Worm (Caenorhabditis elegans) whole organism, mixed stage, embryonic: Measurements from ENCODE around the gene W04G3.5.
A peak's percentile ranks its signal among the peaks of the same experiment; 100 is the strongest.

Source experiments
- M03D4.4 ChIP-seq: sonication (generic microtip); optimal IDR thresholded peaks from 2 replicates; lab custom pipeline; 2017; ENCODE audit warnings: mild to moderate bottlenecking, missing genetic modification characterization, missing compliant biosample characterization
- bed-3 ChIP-seq: fragments of 200-800 bp; sonication (Bioruptor generic); optimal IDR thresholded peaks from 3 replicates; lab custom pipeline; 2018; ENCODE audit warnings: mild to moderate bottlenecking, missing genetic modification characterization, moderate library complexity, missing compliant biosample characterization
- blmp-1 ChIP-seq: fragments of 150-350 bp; optimal IDR thresholded peaks from 2 replicates; lab custom pipeline; 2014; ENCODE audit warnings: missing biosample characterization, missing genetic modification characterization
- ceh-39 ChIP-seq: fragments of 150-350 bp; optimal IDR thresholded peaks from 2 replicates; lab custom pipeline; 2014; ENCODE audit warnings: missing biosample characterization, missing genetic modification characterization
- ceh-43 ChIP-seq: fragments of 200-800 bp; sonication (Bioruptor generic); optimal IDR thresholded peaks from 2 replicates; lab custom pipeline; 2018; ENCODE audit warnings: mild to moderate bottlenecking, missing genetic modification characterization, moderate library complexity, missing compliant biosample characterization
- ceh-83 ChIP-seq: fragments of 200-800 bp; sonication (Bioruptor generic); optimal IDR thresholded peaks from 2 replicates; lab custom pipeline; 2018; ENCODE audit warnings: mild to moderate bottlenecking, missing genetic modification characterization, missing compliant biosample characterization
- ces-1 ChIP-seq: fragments of 150-350 bp; optimal IDR thresholded peaks from 2 replicates; lab custom pipeline; 2014; ENCODE audit warnings: missing biosample characterization, missing genetic modification reagents, missing genetic modification characterization
- cnd-1 ChIP-seq: fragments of 200-800 bp; sonication (Bioruptor generic); optimal IDR thresholded peaks from 2 replicates; lab custom pipeline; 2018; ENCODE audit warnings: mild to moderate bottlenecking, missing genetic modification characterization, missing compliant biosample characterization
- elt-1 ChIP-seq: sonication (generic microtip); optimal IDR thresholded peaks from 2 replicates; lab custom pipeline; 2017; ENCODE audit warnings: missing genetic modification characterization, mild to moderate bottlenecking, missing compliant biosample characterization, antibody characterized with exemption, moderate library complexity, borderline replicate concordance; ENCODE audit not compliant: insufficient read depth
- elt-3 ChIP-seq: fragments of 150-350 bp; optimal IDR thresholded peaks from 2 replicates; lab custom pipeline; 2014; ENCODE audit warnings: missing biosample characterization, missing genetic modification characterization
- ham-2 ChIP-seq: fragments of 200-800 bp; sonication (Bioruptor generic); optimal IDR thresholded peaks from 2 replicates; lab custom pipeline; 2018; ENCODE audit warnings: mild to moderate bottlenecking, missing genetic modification characterization, missing compliant biosample characterization
- hlh-1 ChIP-seq: fragments of 150-350 bp; optimal IDR thresholded peaks from 2 replicates; lab custom pipeline; 2014; ENCODE audit warnings: missing biosample characterization, missing genetic modification reagents, missing genetic modification characterization
- lin-13 ChIP-seq: fragments of 150-350 bp; optimal IDR thresholded peaks from 2 replicates; lab custom pipeline; 2014; ENCODE audit warnings: missing biosample characterization, missing genetic modification characterization
- lin-32 ChIP-seq: fragments of 200-800 bp; sonication (Bioruptor generic); optimal IDR thresholded peaks from 2 replicates; lab custom pipeline; 2018; ENCODE audit warnings: mild to moderate bottlenecking, missing genetic modification characterization, missing compliant biosample characterization
- lsy-2 ChIP-seq: fragments of 150-350 bp; optimal IDR thresholded peaks from 2 replicates; lab custom pipeline; 2014; ENCODE audit warnings: missing biosample characterization, missing genetic modification characterization
- mab-5 ChIP-seq: fragments of 150-350 bp; optimal IDR thresholded peaks from 2 replicates; lab custom pipeline; 2014; ENCODE audit warnings: missing biosample characterization, missing genetic modification characterization
- mep-1 ChIP-seq: fragments of 150-350 bp; optimal IDR thresholded peaks from 2 replicates; lab custom pipeline; 2017; ENCODE audit warnings: missing biosample characterization, missing genetic modification reagents, missing genetic modification characterization, inconsistent platforms
- mls-2 ChIP-seq: sonication (generic microtip); optimal IDR thresholded peaks from 2 replicates; lab custom pipeline; 2016; ENCODE audit warnings: mild to moderate bottlenecking, missing genetic modification characterization, moderate library complexity, missing compliant biosample characterization
- nhr-12 ChIP-seq: fragments of 150-350 bp; optimal IDR thresholded peaks from 2 replicates; lab custom pipeline; 2014; ENCODE audit warnings: missing biosample characterization, missing genetic modification characterization
- nhr-76 ChIP-seq: sonication (generic microtip); optimal IDR thresholded peaks from 2 replicates; lab custom pipeline; 2017; ENCODE audit warnings: missing biosample characterization, missing genetic modification characterization
- pha-4 ChIP-seq: fragments of 150-350 bp; optimal IDR thresholded peaks from 2 replicates; lab custom pipeline; 2018; ENCODE audit warnings: missing biosample characterization, missing genetic modification reagents, missing genetic modification characterization
- sem-2 ChIP-seq: fragments of 200-800 bp; sonication (Bioruptor generic); optimal IDR thresholded peaks from 2 replicates; lab custom pipeline; 2018; ENCODE audit warnings: mild to moderate bottlenecking, missing genetic modification characterization, missing compliant biosample characterization
- snpc-4 ChIP-seq: fragments of 150-350 bp; optimal IDR thresholded peaks from 2 replicates; lab custom pipeline; 2014; ENCODE audit warnings: missing biosample characterization, missing genetic modification characterization
- sptf-1 ChIP-seq: sonication (generic microtip); optimal IDR thresholded peaks from 2 replicates; lab custom pipeline; 2017; ENCODE audit warnings: mild to moderate bottlenecking, missing genetic modification characterization, moderate library complexity, missing compliant biosample characterization
- tbx-8 ChIP-seq: fragments of 200-800 bp; sonication (Bioruptor generic); optimal IDR thresholded peaks from 2 replicates; lab custom pipeline; 2018; ENCODE audit warnings: mild to moderate bottlenecking, missing genetic modification characterization, moderate library complexity, missing compliant biosample characterization
- unc-120 ChIP-seq: sonication (generic microtip); optimal IDR thresholded peaks from 2 replicates; lab custom pipeline; 2017; ENCODE audit warnings: missing genetic modification characterization, missing compliant biosample characterization; ENCODE audit not compliant: poor library complexity, severe bottlenecking
- unc-39 ChIP-seq: fragments of 150-350 bp; optimal IDR thresholded peaks from 2 replicates; lab custom pipeline; 2014; ENCODE audit warnings: missing biosample characterization, missing genetic modification characterization
- unc-62 ChIP-seq: fragments of 150-350 bp; optimal IDR thresholded peaks from 2 replicates; lab custom pipeline; 2014; ENCODE audit warnings: missing biosample characterization, missing genetic modification reagents, missing genetic modification characterization
- zip-8 ChIP-seq: fragments of 150-350 bp; optimal IDR thresholded peaks from 2 replicates; lab custom pipeline; 2014; ENCODE audit warnings: missing biosample characterization, missing genetic modification characterization
- ztf-11 ChIP-seq: fragments of 150-350 bp; optimal IDR thresholded peaks from 2 replicates; lab custom pipeline; 2014; ENCODE audit warnings: missing biosample characterization, missing genetic modification characterization

Gene W04G3.5

DNA sequence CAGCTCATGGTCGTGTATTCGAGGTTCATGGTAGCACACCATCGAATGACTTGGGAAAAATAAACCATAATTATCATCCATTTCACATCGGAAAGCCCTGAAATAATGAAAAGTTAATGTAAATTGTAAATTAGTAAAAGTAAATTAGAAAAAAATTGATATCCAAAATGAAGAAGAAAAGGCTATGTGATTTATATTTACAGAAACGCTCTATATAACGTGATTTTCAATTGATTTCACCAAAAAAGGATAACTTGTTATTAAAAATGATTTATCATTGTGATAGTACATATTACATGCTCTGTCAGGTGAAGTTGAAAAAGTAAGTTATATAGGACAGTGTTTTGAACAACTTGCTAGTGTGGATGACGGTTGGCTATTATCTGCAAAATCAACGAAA lies 30.7 kb upstream of the W04G3.5 start, which contains the start of gene C09F12.3:
C09F12.3 (minus strand) TSS at position 101 of the 400 bp plus-strand sequence.
- TF ChIP-seq bed-3 (GFP tag; lab: Kevin White, UChicago): no peak
- no peak for TF ChIP-seq lin-13
- no peak for TF ChIP-seq mep-1

- no peak for TF ChIP-seq snpc-4 (tag; lab: Kevin White, UChicago)
- TF ChIP-seq unc-62: no peak
- no peak for TF ChIP-seq M03D4.4 (tag; lab: Kevin White, UChicago)
- TF ChIP-seq ztf-11: no peak
- TF ChIP-seq hlh-1 (tag; lab: Kevin White, UChicago): no peak
Measured at ce11 chrX:11047183-11047582, 26.3 kb upstream of the W04G3.5 start, which contains the start of gene clc-1. Gene clc-1, plus strand, starts transcription at chrX:11047446.

DNA sequence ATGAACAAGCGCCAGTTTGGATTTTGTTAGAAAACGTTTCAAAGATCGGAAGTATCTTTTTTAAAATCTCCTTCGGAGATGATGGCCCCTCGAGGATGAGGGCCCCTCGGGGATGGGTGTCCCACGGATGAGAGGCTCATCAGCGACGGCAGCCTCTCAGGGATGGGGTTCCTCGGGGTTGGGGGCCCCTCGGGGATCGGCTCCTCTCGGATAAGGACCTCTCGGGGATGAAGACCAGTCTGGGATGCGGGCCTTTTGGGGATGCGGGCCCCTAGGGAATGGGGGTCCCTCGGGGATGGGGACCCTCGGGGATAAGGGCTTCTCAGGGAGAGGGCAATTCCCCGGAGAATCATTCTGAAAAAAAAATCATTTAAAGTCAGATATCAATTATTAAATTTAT lies 23.1 kb upstream of the W04G3.5 start:
- TF ChIP-seq mls-2 (tag; lab: Kevin White, UChicago): no peak
- TF ChIP-seq lin-13: no peak
- no peak for TF ChIP-seq cnd-1 (tag; lab: Kevin White, UChicago)
- no peak for TF ChIP-seq lsy-2 (tag; lab: Kevin White, UChicago)
- TF ChIP-seq hlh-1 (tag; lab: Kevin White, UChicago): no peak
- TF ChIP-seq ztf-11: no peak
- TF ChIP-seq zip-8 (tag; lab: Kevin White, UChicago): no peak
- no peak for TF ChIP-seq pha-4 (tag; lab: Kevin White, UChicago)
- no peak for TF ChIP-seq ceh-39 (tag; lab: Kevin White, UChicago)
- no peak for TF ChIP-seq nhr-12 (tag; lab: Kevin White, UChicago)
- TF ChIP-seq elt-3 (tag; lab: Kevin White, UChicago): no peak

DNA sequence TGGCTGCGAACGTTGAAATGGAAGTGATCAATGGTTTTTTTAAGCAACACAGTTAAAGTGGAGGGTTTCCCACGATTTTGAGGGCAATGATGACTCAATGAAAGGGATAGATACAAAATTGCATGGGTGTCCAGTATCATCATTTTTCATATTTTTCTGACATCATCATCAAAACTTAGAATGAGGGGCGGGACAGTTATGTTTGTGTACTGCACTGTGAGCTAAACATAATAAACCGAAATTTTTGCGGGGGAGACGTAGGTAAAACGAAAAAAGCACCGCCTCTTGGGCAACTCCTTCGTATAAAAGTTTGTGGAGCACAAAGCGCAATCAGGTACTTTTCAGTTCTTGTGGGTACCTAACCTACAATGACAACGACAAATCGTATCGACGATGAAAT lies 19.8 kb upstream of the W04G3.5 start, which contains the start of gene C09F12.2:
C09F12.2 (plus strand) TSS at position 301 of the 400 bp plus-strand sequence.
- TF ChIP-seq unc-39 (tag; lab: Kevin White, UChicago): no peak
- no peak for TF ChIP-seq M03D4.4 (tag; lab: Kevin White, UChicago)
- no peak for TF ChIP-seq lin-32 (GFP tag; lab: Kevin White, UChicago)
- no peak for TF ChIP-seq cnd-1 (tag; lab: Kevin White, UChicago)
- TF ChIP-seq hlh-1 (tag; lab: Kevin White, UChicago): no peak
- TF ChIP-seq bed-3 (GFP tag; lab: Kevin White, UChicago): no peak
- TF ChIP-seq mab-5 (tag; lab: Kevin White, UChicago): no peak
- no peak for TF ChIP-seq sem-2 (GFP tag; lab: Kevin White, UChicago)
- TF ChIP-seq ham-2 (GFP tag; lab: Kevin White, UChicago): no peak
- TF ChIP-seq lin-13: no peak
- TF ChIP-seq ztf-11: no peak
- TF ChIP-seq pha-4 (tag; lab: Kevin White, UChicago): no peak
- TF ChIP-seq elt-3 (tag; lab: Kevin White, UChicago): no peak
- TF ChIP-seq nhr-12 (tag; lab: Kevin White, UChicago): no peak
- no peak for TF ChIP-seq mls-2 (tag; lab: Kevin White, UChicago)
- no peak for TF ChIP-seq sptf-1
- TF ChIP-seq unc-120: no peak

ce11 chrX:11057028-11057427 lies 16.4 kb upstream of the W04G3.5 start, which contains the start of gene lpr-3:
Gene lpr-3, plus strand, starts transcription at chrX:11057401.
- TF ChIP-seq elt-3 (tag; lab: Kevin White, UChicago): peak; percentile 42
- TF ChIP-seq ceh-43 (GFP tag; lab: Kevin White, UChicago): no peak
- no peak for TF ChIP-seq sptf-1
- no peak for TF ChIP-seq nhr-76 (tag; lab: Kevin White, UChicago)
- TF ChIP-seq lin-13: no peak
- TF ChIP-seq elt-1 (tag; lab: Kevin White, UChicago): peak; percentile 90
- no peak for TF ChIP-seq zip-8 (tag; lab: Kevin White, UChicago)
- no peak for TF ChIP-seq mls-2 (tag; lab: Kevin White, UChicago)
- no peak for TF ChIP-seq ces-1
- TF ChIP-seq ham-2 (GFP tag; lab: Kevin White, UChicago): peak; percentile 96
- peak; percentile 94 for TF ChIP-seq blmp-1 (tag; lab: Kevin White, UChicago)
- peak; percentile 60 for TF ChIP-seq unc-62

DNA sequence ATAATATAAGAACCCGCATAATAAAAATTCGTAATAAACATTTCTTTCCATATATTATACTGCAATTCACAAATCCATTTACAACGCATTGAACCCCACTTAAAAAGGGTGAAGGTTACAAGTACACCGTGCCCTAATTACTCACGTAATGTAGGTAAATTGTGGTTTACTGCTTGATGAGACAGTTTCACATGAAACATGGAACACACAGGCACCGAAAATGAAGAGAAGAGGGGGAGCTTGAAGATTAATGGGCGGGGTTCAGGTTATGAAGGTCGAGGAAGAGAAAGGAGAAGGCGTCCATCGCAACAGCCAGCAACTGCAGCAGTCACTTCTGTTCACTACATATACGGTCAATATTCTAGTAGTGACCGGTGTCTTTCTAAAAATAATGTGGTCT lies 13.7 kb upstream of the W04G3.5 start, which contains the start of gene lpr-6:
lpr-6 (plus strand) TSS at position 251 of the 400 bp plus-strand sequence.
- TF ChIP-seq zip-8 (tag; lab: Kevin White, UChicago) (no peak), tbx-8 (GFP tag; lab: Kevin White, UChicago) (no peak), ham-2 (GFP tag; lab: Kevin White, UChicago) (no peak), unc-120 (no peak), ceh-43 (GFP tag; lab: Kevin White, UChicago) (peak; percentile 36), bed-3 (GFP tag; lab: Kevin White, UChicago) (no peak), ceh-83 (GFP tag; lab: Kevin White, UChicago) (no peak)
